Fruit fly (Drosophila melanogaster): Measurements from ENCODE around the gene GMF.

The GMF gene

DNA sequence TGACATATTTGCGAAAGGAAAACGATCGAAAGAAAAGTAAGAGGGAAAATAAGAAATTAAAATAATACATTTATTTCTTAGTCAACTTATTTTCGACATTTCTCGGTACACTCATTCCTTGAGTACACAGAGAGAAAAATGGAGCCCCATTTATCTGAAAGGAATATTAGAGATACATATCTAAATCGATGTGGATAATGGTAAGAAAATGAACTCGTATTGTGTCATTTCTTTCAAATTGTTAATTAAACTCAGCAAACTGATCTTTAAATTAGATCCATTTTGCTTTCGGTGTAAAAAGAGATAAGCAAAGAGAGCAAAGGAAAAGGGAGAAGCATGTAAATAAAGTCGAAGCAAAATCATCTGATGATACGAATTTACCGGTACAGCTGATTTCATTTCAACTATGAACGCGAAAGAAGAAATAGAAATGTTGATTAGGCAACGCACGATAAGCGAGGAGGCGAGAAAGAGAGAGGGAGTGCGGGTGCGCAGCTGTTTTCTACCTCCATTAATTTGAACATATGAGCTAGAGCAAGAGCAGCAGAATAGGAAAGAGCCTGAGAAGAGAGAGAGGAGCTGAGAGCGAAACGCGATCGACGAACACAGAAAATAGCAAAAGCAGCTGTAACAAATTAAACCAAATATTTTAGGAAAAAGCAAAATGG, 16.9 kb downstream of the GMF start (continued):
- peak; percentile 32 for TF ChIP-seq CG8290 (GFP tag; optimal IDR thresholded peaks at IDR 0.05)
- peak in 1 of 2 experiments; percentile 93 for TF ChIP-seq CG8290 (tag; optimal IDR thresholded peaks at IDR 0.05)
- peak; percentile 82 for TF ChIP-seq CG4854 (GFP tag; optimal IDR thresholded peaks at IDR 0.05)
- peak; percentile 77 for TF ChIP-seq CG9727 (GFP tag; optimal IDR thresholded peaks at IDR 0.05)
- TF ChIP-seq Fer3 (tag; optimal IDR thresholded peaks at IDR 0.05): peak; percentile 92
- peak; percentile 2 to 92 for TF ChIP-seq bsh (GFP tag; optimal IDR thresholded peaks at IDR 0.05)
- TF ChIP-seq CG7357 (GFP tag; IDR thresholded peaks at IDR 0.05): peak; percentile 83
- no peak for TF ChIP-seq E2f2 (GFP tag; IDR thresholded peaks at IDR 0.05)
- no peak for TF ChIP-seq Lim3 (GFP tag; IDR thresholded peaks at IDR 0.05)
- TF ChIP-seq CG17912 (GFP tag; optimal IDR thresholded peaks at IDR 0.05): peak; percentile 35
- no peak for TF ChIP-seq knrl (GFP tag; IDR thresholded peaks at IDR 0.05; ENCODE audit: partially characterized antibody)
- peak; percentile 82 for TF ChIP-seq gcm (GFP tag; optimal IDR thresholded peaks at IDR 0.05)
- no peak for TF ChIP-seq Ravus (GFP tag; IDR thresholded peaks at IDR 0.05)
- no peak for TF ChIP-seq CG2199 (GFP tag; IDR thresholded peaks at IDR 0.05)
- peak; percentile 60 for TF ChIP-seq CG6272 (GFP tag; IDR thresholded peaks at IDR 0.05)
- peak; percentile 87 for TF ChIP-seq bcd (GFP tag; optimal IDR thresholded peaks at IDR 0.05)
- peak; percentile 98 for TF ChIP-seq Med (GFP tag)
- TF ChIP-seq Lpt (GFP tag; optimal IDR thresholded peaks at IDR 0.05): no peak
- no peak for TF ChIP-seq ci (GFP tag; IDR thresholded peaks at IDR 0.05)
- TF ChIP-seq stwl (tag; optimal IDR thresholded peaks at IDR 0.05): peak; percentile 36
- peak; percentile 93 for TF ChIP-seq Xbp1 (GFP tag; optimal IDR thresholded peaks at IDR 0.05)
- no peak for TF ChIP-seq Ada2b (GFP tag; IDR thresholded peaks at IDR 0.05)
- TF ChIP-seq ac (GFP tag; optimal IDR thresholded peaks at IDR 0.05): peak; percentile 5
- no peak for TF ChIP-seq CG2889 (GFP tag; IDR thresholded peaks at IDR 0.05)
- peak; percentile 50 for TF ChIP-seq NK7.1 (GFP tag; optimal IDR thresholded peaks at IDR 0.05)
- peak; percentile 15 for TF ChIP-seq CG6765 (GFP tag; optimal IDR thresholded peaks at IDR 0.05)
- peak; percentile 79 for TF ChIP-seq luna (GFP tag; optimal IDR thresholded peaks at IDR 0.05)
- no peak for TF ChIP-seq tll (GFP tag; optimal IDR thresholded peaks at IDR 0.05)
- peak; percentile 90 for TF ChIP-seq dmrt11E (tag; optimal IDR thresholded peaks at IDR 0.05)
- peak; percentile 89 for TF ChIP-seq Dek (tag; optimal IDR thresholded peaks at IDR 0.05)
- peak; percentile 77 for TF ChIP-seq CG7987 (GFP tag; optimal IDR thresholded peaks at IDR 0.05)
- no peak for TF ChIP-seq hbn (GFP tag; IDR thresholded peaks at IDR 0.05; ENCODE audit: partially characterized antibody)
- TF ChIP-seq chif (GFP tag; optimal IDR thresholded peaks at IDR 0.05): peak; percentile 84 to 92
- peak; percentile 88 for TF ChIP-seq Blimp-1 (GFP tag; optimal IDR thresholded peaks at IDR 0.05)
- no peak for TF ChIP-seq wdn (GFP tag; IDR thresholded peaks at IDR 0.05)
- TF ChIP-seq fd102C (GFP tag; optimal IDR thresholded peaks at IDR 0.05): peak; percentile 86
- TF ChIP-seq stc (GFP tag; IDR thresholded peaks at IDR 0.05): no peak
- TF ChIP-seq ewg (GFP tag; optimal IDR thresholded peaks at IDR 0.05): peak; percentile 73
- TF ChIP-seq CG10654 (GFP tag; optimal IDR thresholded peaks at IDR 0.05): peak; percentile 88
- TF ChIP-seq tup (GFP tag; optimal IDR thresholded peaks at IDR 0.05): peak; percentile 51
- TF ChIP-seq NC2α (GFP tag; optimal IDR thresholded peaks at IDR 0.05): peak; percentile 47
- no peak for TF ChIP-seq klu (GFP tag; IDR thresholded peaks at IDR 0.05)
- TF ChIP-seq Usf (GFP tag; optimal IDR thresholded peaks at IDR 0.05): peak; percentile 74
- peak; percentile 81 for TF ChIP-seq tio (GFP tag; optimal IDR thresholded peaks at IDR 0.05)
- TF ChIP-seq Hr51 (GFP tag; optimal IDR thresholded peaks at IDR 0.05): peak; percentile 71 to 88
- no peak for TF ChIP-seq hkb (optimal IDR thresholded peaks at IDR 0.05)
- no peak for TF ChIP-seq hkb (GFP tag; IDR thresholded peaks at IDR 0.05)
- peak; percentile 82 for TF ChIP-seq shn (GFP tag; optimal IDR thresholded peaks at IDR 0.05)
- no peak for TF ChIP-seq ase (GFP tag; IDR thresholded peaks at IDR 0.05)
- TF ChIP-seq C15 (GFP tag; IDR thresholded peaks at IDR 0.05): no peak

Measured in whole organism, embryonic.